Fruit fly (Drosophila melanogaster): ENCODE data around the gene InR.
A peak's percentile ranks its signal among the peaks of the same experiment; 100 is the strongest.

Gene InR

DNA sequence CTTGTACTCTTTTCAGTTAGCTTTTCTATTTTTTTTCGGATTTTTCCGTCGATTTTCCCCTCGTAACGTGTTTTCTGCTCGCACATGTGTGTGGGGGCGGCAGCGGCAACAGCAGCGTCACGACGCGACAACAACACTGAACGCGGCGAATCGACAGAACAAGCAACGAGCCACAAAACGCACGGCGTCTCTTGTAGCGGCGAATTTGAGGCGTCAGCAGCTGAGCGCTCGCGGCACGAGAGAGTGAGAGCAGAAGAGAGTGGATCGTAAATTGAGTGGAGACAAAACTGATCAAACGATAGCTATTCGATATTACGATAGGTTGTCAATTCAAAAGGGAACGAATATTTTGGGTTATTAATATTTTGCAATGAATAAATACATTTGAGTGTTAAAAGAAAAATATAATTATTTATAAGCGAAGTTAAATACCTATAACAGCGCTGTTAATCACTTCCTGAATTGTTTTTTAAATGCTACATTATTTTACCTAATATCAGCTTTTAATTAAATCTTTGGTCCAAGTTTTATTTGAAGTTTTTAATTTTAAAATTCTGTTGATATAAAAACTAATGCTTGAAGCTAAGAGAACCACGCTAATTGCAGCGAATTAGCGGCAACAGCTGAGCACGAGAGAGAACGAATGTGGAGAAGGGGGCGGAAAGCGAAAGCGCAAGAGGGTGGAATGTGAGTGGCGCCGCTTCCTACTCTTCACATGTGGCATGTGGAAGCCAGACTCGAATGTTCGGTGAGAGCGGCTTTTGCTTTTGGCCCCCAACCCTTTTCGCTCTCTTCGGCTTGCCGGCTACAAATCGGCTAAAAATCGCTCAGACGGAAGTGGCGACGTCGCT is 14.0 kb upstream of the InR start:
- TF ChIP-seq Jra (GFP tag; optimal IDR thresholded peaks at IDR 0.05): no peak
- TF ChIP-seq brk (GFP tag; optimal IDR thresholded peaks at IDR 0.05): peak; percentile 64
- no peak for TF ChIP-seq usp (GFP tag; optimal IDR thresholded peaks at IDR 0.05)
- TF ChIP-seq dmrt93B (GFP tag; optimal IDR thresholded peaks at IDR 0.05): peak; percentile 2
- peak; percentile 29 for TF ChIP-seq ey (GFP tag; optimal IDR thresholded peaks at IDR 0.05)
- TF ChIP-seq dl (GFP tag; optimal IDR thresholded peaks at IDR 0.05; ENCODE audit: insufficient read depth in 1 of 2, partially characterized antibody in 2 of 2): peak; percentile 71 to 75
- peak; percentile 76 for TF ChIP-seq Vsx2 (GFP tag; optimal IDR thresholded peaks at IDR 0.05; ENCODE audit: partially characterized antibody)
- peak; percentile 28 for TF ChIP-seq sv (GFP tag; optimal IDR thresholded peaks at IDR 0.05)
- TF ChIP-seq Myc (optimal IDR thresholded peaks at IDR 0.05): no peak
- peak; percentile 22 for TF ChIP-seq Hnf4 (GFP tag; optimal IDR thresholded peaks at IDR 0.05)
- peak; percentile 3 for TF ChIP-seq CG9705 (GFP tag; optimal IDR thresholded peaks at IDR 0.05)
- TF ChIP-seq tai (GFP tag; optimal IDR thresholded peaks at IDR 0.05): peak; percentile 77
- TF ChIP-seq sage (GFP tag; optimal IDR thresholded peaks at IDR 0.05): peak; percentile 64
- peak; percentile 36 to 54 for TF ChIP-seq foxo (GFP tag; optimal IDR thresholded peaks at IDR 0.05)
- peak; percentile 44 for TF ChIP-seq psq (GFP tag; optimal IDR thresholded peaks at IDR 0.05)
- no peak for TF ChIP-seq GATAd (GFP tag; optimal IDR thresholded peaks at IDR 0.05)
- TF ChIP-seq fru (GFP tag; optimal IDR thresholded peaks at IDR 0.05): peak; percentile 61
- no peak for TF ChIP-seq Abd-B (GFP tag; optimal IDR thresholded peaks at IDR 0.05)
- TF ChIP-seq Hr78 (GFP tag; optimal IDR thresholded peaks at IDR 0.05): no peak
- peak; percentile 59 for TF ChIP-seq rgr (GFP tag; optimal IDR thresholded peaks at IDR 0.05)
- TF ChIP-seq OdsH (GFP tag; optimal IDR thresholded peaks at IDR 0.05): peak; percentile 1
- TF ChIP-seq br (GFP tag; optimal IDR thresholded peaks at IDR 0.05): peak; percentile 20
- peak; percentile 68 for TF ChIP-seq woc (GFP tag; optimal IDR thresholded peaks at IDR 0.05)
- peak; percentile 51 for TF ChIP-seq Sp1 (GFP tag; optimal IDR thresholded peaks at IDR 0.05)
- peak; percentile 33 for TF ChIP-seq h (GFP tag; optimal IDR thresholded peaks at IDR 0.05)
- TF ChIP-seq lola (GFP tag; optimal IDR thresholded peaks at IDR 0.05): no peak
- TF ChIP-seq jim (GFP tag; optimal IDR thresholded peaks at IDR 0.05): no peak
- TF ChIP-seq N (GFP tag; optimal IDR thresholded peaks at IDR 0.05): no peak
- TF ChIP-seq CrebA (GFP tag; optimal IDR thresholded peaks at IDR 0.05; ENCODE audit: borderline replicate concordance): peak; percentile 54
- TF ChIP-seq HLH106 (tag; optimal IDR thresholded peaks at IDR 0.05): peak; percentile 61
- TF ChIP-seq Dfd (GFP tag; optimal IDR thresholded peaks at IDR 0.05): no peak
- no peak for TF ChIP-seq pan (optimal IDR thresholded peaks at IDR 0.05)
- TF ChIP-seq Rel (GFP tag; optimal IDR thresholded peaks at IDR 0.05): peak; percentile 56
- peak; percentile 44 for TF ChIP-seq Rel (tag; optimal IDR thresholded peaks at IDR 0.05)
- TF ChIP-seq Dif (GFP tag; optimal IDR thresholded peaks at IDR 0.05; ENCODE audit: partially characterized antibody): peak; percentile 88
- TF ChIP-seq dsf (GFP tag; optimal IDR thresholded peaks at IDR 0.05; ENCODE audit: borderline replicate concordance): peak; percentile 5
- TF ChIP-seq CG32264 (GFP tag; optimal IDR thresholded peaks at IDR 0.05): no peak
- no peak for TF ChIP-seq Mio (GFP tag; optimal IDR thresholded peaks at IDR 0.05)
- peak; percentile 65 for TF ChIP-seq Hr83 (GFP tag; optimal IDR thresholded peaks at IDR 0.05; ENCODE audit: poor library complexity, severe bottlenecking)

DNA sequence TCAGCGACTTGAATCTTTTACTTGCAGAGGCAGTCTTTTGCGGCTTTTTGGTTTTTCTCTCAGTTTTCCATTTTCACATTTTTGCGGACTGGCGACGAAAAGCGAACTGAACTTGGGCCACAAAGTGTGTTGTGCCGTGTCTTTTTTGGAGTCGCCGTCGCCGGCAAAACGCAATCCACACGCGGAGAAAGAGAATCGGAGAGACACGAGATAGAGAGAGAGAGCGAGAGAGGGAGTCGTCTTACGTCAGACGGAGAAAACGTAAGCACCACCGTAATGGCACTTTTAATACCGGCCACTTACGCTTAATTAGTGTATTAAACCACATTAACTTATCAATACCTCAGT is 13.4 kb upstream of the InR start:
- TF ChIP-seq Jra (GFP tag; optimal IDR thresholded peaks at IDR 0.05) (no peak), dl (GFP tag; optimal IDR thresholded peaks at IDR 0.05; ENCODE audit: insufficient read depth in 1 of 2, partially characterized antibody in 2 of 2) (peak in 1 of 2 experiments; percentile 62), HLH106 (tag; optimal IDR thresholded peaks at IDR 0.05) (no peak), Dif (GFP tag; optimal IDR thresholded peaks at IDR 0.05; ENCODE audit: partially characterized antibody) (peak; percentile 60), usp (GFP tag; optimal IDR thresholded peaks at IDR 0.05) (no peak)

Measured in whole organism, wandering third instar larva.